Fruit fly (Drosophila melanogaster) whole organism, embryonic: ENCODE measurements around the gene Cdc16.
A peak's percentile ranks its signal among the peaks of the same experiment; 100 is the strongest.

ENCODE experiments used
- C15 ChIP-seq: fragments of 200-800 bp; sonication (Bioruptor generic); IDR thresholded peaks from 3 replicates; pipeline ENCODE4 v1.3.6; 2022; ENCODE audit warnings: missing biosample characterization, missing genetic modification characterization
- CG10366 ChIP-seq: fragments of 200-800 bp; sonication (Bioruptor generic); IDR thresholded peaks from 2 replicates; pipeline ENCODE4 v1.3.6; 2022; ENCODE audit warnings: missing biosample characterization, missing genetic modification characterization
- CG15696 ChIP-seq: fragments of 200-800 bp; sonication (Bioruptor generic); optimal IDR thresholded peaks from 2 replicates; lab custom pipeline; 2019; ENCODE audit warnings: missing biosample characterization, mild to moderate bottlenecking, missing genetic modification characterization, moderate library complexity
- CG1603 ChIP-seq: fragments of 200-800 bp; sonication (Bioruptor generic); optimal IDR thresholded peaks from 2 replicates; lab custom pipeline; 2019; ENCODE audit warnings: missing biosample characterization, mild to moderate bottlenecking, missing genetic modification characterization, moderate library complexity
- CG18764 ChIP-seq: fragments of 200-800 bp; sonication (Bioruptor generic); optimal IDR thresholded peaks from 3 replicates; lab custom pipeline; 2016; ENCODE audit warnings: missing biosample characterization, missing genetic modification characterization
- CG2199 ChIP-seq: fragments of 200-800 bp; sonication (Bioruptor generic); IDR thresholded peaks from 3 replicates; pipeline ENCODE4 v1.3.6; 2022; ENCODE audit warnings: missing biosample characterization, missing genetic modification characterization
- CG4707 ChIP-seq: fragments of 200-800 bp; sonication (Bioruptor generic); optimal IDR thresholded peaks from 2 replicates; lab custom pipeline; 2018; ENCODE audit warnings: missing biosample characterization, mild to moderate bottlenecking, missing genetic modification characterization, moderate library complexity
- CG6654 ChIP-seq: fragments of 200-800 bp; sonication (Bioruptor generic); optimal IDR thresholded peaks from 2 replicates; lab custom pipeline; 2017; ENCODE audit warnings: missing biosample characterization, mild to moderate bottlenecking, missing genetic modification characterization
- CG6689 ChIP-seq: fragments of 200-800 bp; sonication (Bioruptor generic); IDR thresholded peaks from 2 replicates; pipeline ENCODE4 v1.3.6; 2022; ENCODE audit warnings: missing biosample characterization, missing genetic modification characterization
- CG7357 ChIP-seq: fragments of 200-800 bp; sonication (Bioruptor generic); IDR thresholded peaks from 3 replicates; pipeline ENCODE4 v1.3.6; 2022; ENCODE audit warnings: missing biosample characterization, missing genetic modification characterization
- CG8290 ChIP-seq, 3 experiments: fragments of 200-800 bp; sonication (Bioruptor generic); optimal IDR thresholded peaks; 2 replicates each; lab custom pipeline; 2016 to 2019; ENCODE audit warnings: missing biosample characterization in 3 of 3, missing genetic modification characterization in 3 of 3, mild to moderate bottlenecking in 2 of 3, moderate library complexity in 1 of 3
- CG8765 ChIP-seq: fragments of 200-800 bp; sonication (Bioruptor generic); IDR thresholded peaks from 2 replicates; pipeline ENCODE4 v1.3.6; 2022; ENCODE audit warnings: missing biosample characterization, missing genetic modification characterization
- CG8944 ChIP-seq: fragments of 200-800 bp; sonication (Bioruptor generic); optimal IDR thresholded peaks from 3 replicates; lab custom pipeline; 2016; ENCODE audit warnings: missing biosample characterization, missing genetic modification characterization
- CG9932 ChIP-seq: fragments of 200-800 bp; sonication (Bioruptor generic); IDR thresholded peaks from 2 replicates; pipeline ENCODE4 v1.3.6; 2022; ENCODE audit warnings: missing biosample characterization, missing genetic modification characterization
- CoRest ChIP-seq: fragments of 200-800 bp; sonication (Bioruptor generic); optimal IDR thresholded peaks from 3 replicates; lab custom pipeline; 2018; ENCODE audit warnings: missing biosample characterization, mild to moderate bottlenecking, missing genetic modification characterization, moderate library complexity
- Dek ChIP-seq: fragments of 200-800 bp; sonication (Bioruptor generic); optimal IDR thresholded peaks from 3 replicates; lab custom pipeline; 2019; ENCODE audit warnings: missing biosample characterization, mild to moderate bottlenecking, missing genetic modification characterization, moderate library complexity
- Dfd ChIP-seq, 2 experiments: fragments of >200 bp; optimal IDR thresholded peaks; 2 replicates each; lab custom pipeline; 2017; ENCODE audit warnings: missing biosample characterization in 2 of 2, missing genetic modification characterization in 2 of 2
- Dref ChIP-seq: fragments of 200-800 bp; sonication (Bioruptor generic); IDR thresholded peaks from 2 replicates; pipeline ENCODE4 v1.3.6; 2022; ENCODE audit warnings: missing biosample characterization, missing genetic modification characterization
- E2f1 ChIP-seq: fragments of 200-800 bp; sonication (Bioruptor generic); IDR thresholded peaks from 2 replicates; pipeline ENCODE4 v1.3.6; 2022; ENCODE audit warnings: missing biosample characterization, missing genetic modification characterization
- Elba2 ChIP-seq: fragments of 200-800 bp; sonication (Bioruptor generic); optimal IDR thresholded peaks from 3 replicates; lab custom pipeline; 2016; ENCODE audit warnings: missing biosample characterization, missing genetic modification characterization
- Kr ChIP-seq: fragments of 200-800 bp; sonication (Bioruptor generic); optimal IDR thresholded peaks from 2 replicates; lab custom pipeline; 2017; ENCODE audit warnings: missing biosample characterization, mild to moderate bottlenecking, missing genetic modification characterization
- Lim3 ChIP-seq: fragments of 200-800 bp; sonication (Bioruptor generic); IDR thresholded peaks from 2 replicates; pipeline ENCODE4 v1.3.6; 2022; ENCODE audit warnings: missing biosample characterization, missing genetic modification characterization
- Mad ChIP-seq: fragments of 200-800 bp; sonication (Bioruptor generic); optimal IDR thresholded peaks from 2 replicates; lab custom pipeline; 2016; ENCODE audit warnings: missing biosample characterization, missing genetic modification characterization
- Myb ChIP-seq: fragments of 200-800 bp; sonication (Bioruptor generic); optimal IDR thresholded peaks from 2 replicates; lab custom pipeline; 2016; ENCODE audit warnings: missing biosample characterization, missing genetic modification characterization
- NC2β ChIP-seq: fragments of 200-800 bp; sonication (Bioruptor generic); optimal IDR thresholded peaks from 2 replicates; lab custom pipeline; 2016; ENCODE audit warnings: missing biosample characterization, missing genetic modification characterization
- NFAT ChIP-seq: fragments of 200-800 bp; sonication (Bioruptor generic); IDR thresholded peaks from 2 replicates; pipeline ENCODE4 v1.3.6; 2022; ENCODE audit warnings: missing biosample characterization, missing genetic modification characterization
- Sox100B ChIP-seq: fragments of 200-800 bp; sonication (Bioruptor generic); optimal IDR thresholded peaks from 3 replicates; lab custom pipeline; 2018; ENCODE audit warnings: missing biosample characterization, mild to moderate bottlenecking, missing genetic modification characterization
- Sox102F ChIP-seq: fragments of 200-800 bp; sonication (Bioruptor generic); optimal IDR thresholded peaks from 2 replicates; lab custom pipeline; 2018; ENCODE audit warnings: missing biosample characterization, mild to moderate bottlenecking, missing genetic modification characterization, moderate library complexity
- Ssrp ChIP-seq: fragments of 200-800 bp; sonication (Bioruptor generic); optimal IDR thresholded peaks from 2 replicates; lab custom pipeline; 2018; ENCODE audit warnings: missing biosample characterization, mild to moderate bottlenecking, missing genetic modification characterization, moderate library complexity
- Trl ChIP-seq, 3 experiments: fragments of >200 bp in 2 of 3; fragments of 200-800 bp in 1 of 3; sonication (Bioruptor generic) in 1 of 3; optimal IDR thresholded peaks; 2 replicates in 1 of 3; 3 replicates in 2 of 3; lab custom pipeline; 2016 to 2017; ENCODE audit warnings: missing biosample characterization in 1 of 3, missing genetic modification characterization in 1 of 3
- Vsx1 ChIP-seq: fragments of 200-800 bp; sonication (Bioruptor generic); optimal IDR thresholded peaks from 2 replicates; lab custom pipeline; 2017; ENCODE audit warnings: missing biosample characterization, mild to moderate bottlenecking, missing genetic modification characterization, missing genetic modification reagents
- ase ChIP-seq: fragments of 200-800 bp; sonication (Bioruptor generic); IDR thresholded peaks from 3 replicates; pipeline ENCODE4 v1.3.6; 2022; ENCODE audit warnings: missing biosample characterization, missing genetic modification characterization
- ash1 ChIP-seq: fragments of 200-800 bp; sonication (Bioruptor generic); optimal IDR thresholded peaks from 2 replicates; lab custom pipeline; 2018; ENCODE audit warnings: missing biosample characterization, mild to moderate bottlenecking, missing genetic modification characterization
- btn ChIP-seq: fragments of 200-800 bp; sonication (Bioruptor generic); optimal IDR thresholded peaks from 2 replicates; lab custom pipeline; 2016; ENCODE audit warnings: missing biosample characterization, missing genetic modification characterization
- cad ChIP-seq: fragments of >200 bp; optimal IDR thresholded peaks from 2 replicates; lab custom pipeline; 2017; ENCODE audit warnings: missing biosample characterization, missing genetic modification characterization
- ems ChIP-seq: fragments of 200-800 bp; sonication (Bioruptor generic); optimal IDR thresholded peaks from 3 replicates; lab custom pipeline; 2016; ENCODE audit warnings: missing biosample characterization, missing genetic modification characterization
- her ChIP-seq: fragments of 200-800 bp; sonication (Bioruptor generic); optimal IDR thresholded peaks from 2 replicates; lab custom pipeline; 2016; ENCODE audit warnings: missing biosample characterization, missing genetic modification characterization
- insv ChIP-seq, 2 experiments: fragments of 200-800 bp; sonication (Bioruptor generic); optimal IDR thresholded peaks; 3 replicates each; lab custom pipeline; 2016 to 2018; ENCODE audit warnings: missing biosample characterization in 2 of 2, missing genetic modification characterization in 2 of 2
- jumu ChIP-seq: fragments of 200-800 bp; sonication (Bioruptor generic); optimal IDR thresholded peaks from 3 replicates; lab custom pipeline; 2016; ENCODE audit warnings: missing biosample characterization, missing genetic modification characterization
- kay ChIP-seq: fragments of 200-800 bp; sonication (Bioruptor generic); optimal IDR thresholded peaks from 2 replicates; lab custom pipeline; 2016; ENCODE audit warnings: missing biosample characterization, missing genetic modification characterization
- ken ChIP-seq: fragments of 200-800 bp; sonication (Bioruptor generic); IDR thresholded peaks from 3 replicates; pipeline ENCODE4 v1.3.6; 2022; ENCODE audit warnings: missing biosample characterization, missing genetic modification characterization
- kni ChIP-seq: fragments of 200-800 bp; sonication (Bioruptor generic); optimal IDR thresholded peaks from 3 replicates; lab custom pipeline; 2017; ENCODE audit warnings: mild to moderate bottlenecking, missing biosample characterization, missing genetic modification reagents, missing genetic modification characterization
- nerfin-2 ChIP-seq: fragments of 200-800 bp; sonication (Bioruptor generic); IDR thresholded peaks from 2 replicates; pipeline ENCODE4 v1.3.6; 2022; ENCODE audit warnings: missing biosample characterization, missing genetic modification characterization; ENCODE audit not compliant: partially characterized antibody
- otp ChIP-seq: fragments of 200-800 bp; sonication (Bioruptor generic); IDR thresholded peaks from 3 replicates; pipeline ENCODE4, ENCODE4 v1.3.6; 2022; ENCODE audit warnings: missing biosample characterization, missing genetic modification characterization
- pfk ChIP-seq: fragments of 200-800 bp; sonication (Bioruptor generic); optimal IDR thresholded peaks from 2 replicates; lab custom pipeline; 2018; ENCODE audit warnings: missing biosample characterization, mild to moderate bottlenecking, missing genetic modification characterization, moderate library complexity
- ranshi ChIP-seq: fragments of 200-800 bp; sonication (Bioruptor generic); IDR thresholded peaks from 2 replicates; pipeline ENCODE4 v1.3.6; 2022; ENCODE audit warnings: missing biosample characterization, missing genetic modification characterization
- sima ChIP-seq: fragments of 200-800 bp; sonication (Bioruptor generic); optimal IDR thresholded peaks from 2 replicates; lab custom pipeline; 2016; ENCODE audit warnings: missing biosample characterization, missing genetic modification characterization
- slp2 ChIP-seq: fragments of 200-800 bp; sonication (Bioruptor generic); optimal IDR thresholded peaks from 2 replicates; lab custom pipeline; 2016; ENCODE audit warnings: missing biosample characterization, missing genetic modification characterization
- sna ChIP-seq: fragments of 200-800 bp; sonication (Bioruptor generic); IDR thresholded peaks from 2 replicates; pipeline ENCODE4 v1.3.6; 2022; ENCODE audit warnings: missing biosample characterization, missing genetic modification characterization; ENCODE audit not compliant: partially characterized antibody
- tin ChIP-seq: fragments of 200-800 bp; sonication (Bioruptor generic); optimal IDR thresholded peaks from 3 replicates; lab custom pipeline; 2016; ENCODE audit warnings: missing biosample characterization, missing genetic modification characterization
- toy ChIP-seq: fragments of 200-800 bp; sonication (Bioruptor generic); IDR thresholded peaks from 2 replicates; pipeline ENCODE4 v1.3.6; 2022; ENCODE audit warnings: missing biosample characterization, missing genetic modification characterization
- yki ChIP-seq: fragments of >200 bp; optimal IDR thresholded peaks from 3 replicates; lab custom pipeline; 2018

Gene Cdc16

dm6 chr3R:23314332-23314731, 33.3 kb downstream of the Cdc16 start (continued):
- TF ChIP-seq toy (GFP tag; lab: Robert Waterston, UW), result no peak
- TF ChIP-seq CG1603, result peak; percentile 7
- TF ChIP-seq Trl (optimal IDR thresholded peaks at IDR 0.05; lab: Kevin White, UChicago), result peak; percentile 87 to 93
- peak; percentile 60 for TF ChIP-seq Trl (GFP tag; optimal IDR thresholded peaks at IDR 0.05; lab: Kevin White, UChicago)
- TF ChIP-seq Vsx1, result peak; percentile 33
- TF ChIP-seq slp2 (GFP tag; lab: Kevin White, UChicago), result no peak
- no peak for TF ChIP-seq Dref
- no peak for TF ChIP-seq sima (GFP tag; lab: Kevin White, UChicago)
- TF ChIP-seq Sox102F (GFP tag; lab: Kevin White, UChicago), result no peak
- TF ChIP-seq Myb (GFP tag; lab: Kevin White, UChicago), result peak; percentile 9
- no peak for TF ChIP-seq Elba2
- TF ChIP-seq CG9932 (GFP tag; lab: Robert Waterston, UW), result no peak
- no peak; the same call in 1 of the 2 replicates for TF ChIP-seq E2f1 (GFP tag; lab: Robert Waterston, UW)
- TF ChIP-seq ase, result no peak
- no peak for TF ChIP-seq CoRest (tag; lab: Kevin White, UChicago)
- no peak; the same call in 1 of the 2 replicates for TF ChIP-seq CG10366
- no peak; the same call in none of the 3 replicates for TF ChIP-seq CG2199 (GFP tag; lab: Robert Waterston, UW)
- no peak for TF ChIP-seq ash1 (GFP tag; lab: Kevin White, UChicago)
- no peak for TF ChIP-seq NC2β (GFP tag; lab: Kevin White, UChicago)
- no peak for TF ChIP-seq nerfin-2 (GFP tag; lab: Robert Waterston, UW)
- no peak for TF ChIP-seq CG6654 (GFP tag; lab: Kevin White, UChicago)
- peak; percentile 99 for TF ChIP-seq pfk (GFP tag; lab: Kevin White, UChicago)
- no peak for TF ChIP-seq Dek (tag; lab: Kevin White, UChicago)
- no peak for TF ChIP-seq kay (GFP tag; lab: Kevin White, UChicago)
- TF ChIP-seq Sox100B (GFP tag; lab: Kevin White, UChicago), result peak; percentile 54
- TF ChIP-seq insv (GFP tag; optimal IDR thresholded peaks at IDR 0.05; lab: Kevin White, UChicago), result peak in 1 of 2 experiments; percentile 15
- no peak for TF ChIP-seq CG6689
- peak; percentile 73 for TF ChIP-seq yki
- peak; percentile 85 for TF ChIP-seq kni (GFP tag; lab: Kevin White, UChicago)
- no peak for TF ChIP-seq jumu (GFP tag; lab: Kevin White, UChicago)
- no peak for TF ChIP-seq Lim3 (GFP tag; lab: Robert Waterston, UW)
- peak; percentile 7 for TF ChIP-seq CG15696 (tag; lab: Kevin White, UChicago)
- no peak for TF ChIP-seq CG7357 (GFP tag; lab: Robert Waterston, UW)
- peak; percentile 58 for TF ChIP-seq CG4707 (GFP tag; lab: Kevin White, UChicago)
- no peak for TF ChIP-seq cad (GFP tag; lab: Kevin White, UChicago)
- peak; percentile 19 for TF ChIP-seq CG18764
- 0 out of 3 replicates have a peak, but pooled peaks have one; percentile 46 for TF ChIP-seq otp (GFP tag; lab: Robert Waterston, UW)
- no peak for TF ChIP-seq C15 (GFP tag; lab: Robert Waterston, UW)
- TF ChIP-seq ranshi (GFP tag; lab: Robert Waterston, UW), result peak; percentile 22; the same call in 1 of the 2 replicates
- TF ChIP-seq NFAT (GFP tag; lab: Robert Waterston, UW), result no peak
- TF ChIP-seq Kr (GFP tag; lab: Kevin White, UChicago), result peak; percentile 20
- peak; percentile 23 for TF ChIP-seq CG8290 (GFP tag; optimal IDR thresholded peaks at IDR 0.05; lab: Kevin White, UChicago)
- TF ChIP-seq CG8290 (tag; optimal IDR thresholded peaks at IDR 0.05; lab: Kevin White, UChicago), result peak; percentile 35 to 44
- no peak for TF ChIP-seq sna (GFP tag; lab: Robert Waterston, UW)
- no peak for TF ChIP-seq CG8765
- TF ChIP-seq ems (GFP tag; lab: Kevin White, UChicago), result no peak
- TF ChIP-seq Dfd (GFP tag; optimal IDR thresholded peaks at IDR 0.05; lab: Kevin White, UChicago), result no peak
- peak; percentile 11 for TF ChIP-seq her (GFP tag; lab: Kevin White, UChicago)
- TF ChIP-seq Ssrp (tag; lab: Kevin White, UChicago), result no peak
- no peak for TF ChIP-seq tin (GFP tag; lab: Kevin White, UChicago)
- TF ChIP-seq CG8944 (GFP tag; lab: Kevin White, UChicago), result no peak
- TF ChIP-seq ken (GFP tag; lab: Robert Waterston, UW), result no peak
- TF ChIP-seq Mad, result no peak
- TF ChIP-seq btn (GFP tag; lab: Kevin White, UChicago), result no peak
